Worm (Caenorhabditis elegans) whole organism, L4 larva: Measurements from ENCODE around the gene ZK430.5.

ENCODE experiments used
- dpl-1 ChIP-seq: fragments of 150-350 bp; optimal IDR thresholded peaks from 2 replicates; lab custom pipeline; 2014; ENCODE audit warnings: missing biosample characterization, missing genetic modification reagents, missing genetic modification characterization
- mes-2 ChIP-seq: sonication (generic microtip); optimal IDR thresholded peaks from 2 replicates; lab custom pipeline; 2016; ENCODE audit warnings: missing genotype, mild to moderate bottlenecking, missing genetic modification characterization, missing compliant biosample characterization; ENCODE audit not compliant: poor library complexity, severe bottlenecking

ce11 chrII:4433146-4433545 is 27.7 kb downstream of the ZK430.5 start, which contains the start of gene nhr-109:
- TF ChIP-seq dpl-1 (GFP tag; lab: Kevin White, UChicago) (no peak), mes-2 (tag; lab: Kevin White, UChicago) (no peak)
